Worm (Caenorhabditis elegans): ENCODE data around the gene str-40.
"Not testable (repeated sequence)": the region's sequence is repeated elsewhere in the genome, so short reads cannot be mapped to it uniquely, and the experiment has no call there.

The str-40 gene

ce11 chrV:3104134-3104533 is 35.1 kb upstream of the str-40 start, which contains the start of gene str-66:
Gene str-66, minus strand, starts transcription at chrV:3104234.
- TF ChIP-seq F13C5.2 (tag; optimal IDR thresholded peaks at IDR 0.05) (no peak), tbx-11 (GFP tag; IDR thresholded peaks at IDR 0.05) (no peak), ets-7 (tag; optimal IDR thresholded peaks at IDR 0.05) (no peak)

DNA sequence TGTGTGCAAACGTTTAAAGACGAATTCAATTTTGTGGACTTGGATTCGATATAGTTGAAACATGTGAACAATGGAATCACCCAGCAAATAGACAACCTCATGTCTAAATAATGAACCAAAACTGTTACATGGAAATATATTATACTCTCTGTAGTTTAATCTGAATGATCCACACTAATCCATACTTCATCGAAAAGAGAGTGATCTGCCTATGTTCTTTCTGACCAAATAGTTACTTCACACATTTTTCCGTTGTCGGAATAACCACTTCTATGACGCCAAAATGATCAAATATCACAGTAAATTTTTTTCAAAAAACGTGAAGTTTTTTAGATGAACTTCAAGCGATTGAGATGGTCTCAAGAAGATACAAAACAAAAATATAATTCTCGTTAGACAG is 33.0 kb upstream of the str-40 start, which contains the start of gene Y73C8C.4:
Y73C8C.4 (minus strand) TSS at position 101 of the 400 bp plus-strand sequence.
- not testable (repeated sequence) for TF ChIP-seq hmbx-1 (tag; optimal IDR thresholded peaks at IDR 0.05); pes-1 (GFP tag; IDR thresholded peaks at IDR 0.05); flt-1 (GFP tag; IDR thresholded peaks at IDR 0.05)

ce11 chrV:3100527-3100926 is 31.5 kb upstream of the str-40 start:
- TF ChIP-seq tbx-37 (GFP tag; conservative IDR thresholded peaks at IDR 0.05) (no peak), hmbx-1 (tag; optimal IDR thresholded peaks at IDR 0.05) (no peak), sea-1 (GFP tag; conservative IDR thresholded peaks at IDR 0.05) (no peak), pes-1 (GFP tag; IDR thresholded peaks at IDR 0.05) (no peak), hmg-4 (GFP tag; optimal IDR thresholded peaks at IDR 0.05) (no peak)

- TF ChIP-seq tbx-37 (GFP tag; conservative IDR thresholded peaks at IDR 0.05) = no peak
- TF ChIP-seq flt-1 (GFP tag; IDR thresholded peaks at IDR 0.05) = no peak
- TF ChIP-seq B0310.2 (tag; optimal IDR thresholded peaks at IDR 0.05) = no peak
Observed at ce11 chrV:3094351-3094750, 25.4 kb upstream of the str-40 start, which contains the start of gene cyp-33C9. Gene cyp-33C9, minus strand, starts transcription at chrV:3094561.

DNA sequence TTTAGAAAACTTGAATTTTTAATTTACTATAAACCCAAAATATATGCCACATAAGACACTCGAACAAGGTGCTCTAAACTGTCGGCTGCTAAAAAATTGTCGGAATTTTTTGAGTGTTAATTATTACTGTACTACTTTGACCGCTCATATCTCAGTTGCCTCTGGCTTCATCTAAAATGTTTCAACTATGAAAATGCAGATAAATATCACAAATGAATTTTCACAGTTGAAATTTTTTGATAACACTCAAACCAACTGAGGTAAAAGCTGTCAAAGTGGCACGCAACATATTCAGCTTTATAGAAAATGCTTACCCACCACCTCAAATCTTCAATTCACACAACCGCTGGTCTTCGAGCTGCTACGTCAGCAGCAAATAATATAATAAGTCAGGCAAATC is 19.8 kb upstream of the str-40 start, which contains the start of gene acs-21:
acs-21 (plus strand) TSS at position 301 of the 400 bp plus-strand sequence.
- TF ChIP-seq ama-1 (optimal IDR thresholded peaks at IDR 0.05) = no peak
- no peak for TF ChIP-seq tbx-37 (GFP tag; conservative IDR thresholded peaks at IDR 0.05)
- no peak for TF ChIP-seq tra-4 (tag; optimal IDR thresholded peaks at IDR 0.05)
- TF ChIP-seq aly-1 (tag; optimal IDR thresholded peaks at IDR 0.05) = no peak
- no peak for TF ChIP-seq hnd-1 (tag; optimal IDR thresholded peaks at IDR 0.05)
- TF ChIP-seq tbx-11 (GFP tag; IDR thresholded peaks at IDR 0.05) = no peak
- no peak for TF ChIP-seq ceh-13 (GFP tag; optimal IDR thresholded peaks at IDR 0.05)
- TF ChIP-seq sea-1 (GFP tag; conservative IDR thresholded peaks at IDR 0.05) = no peak
- TF ChIP-seq ceh-36 (tag; optimal IDR thresholded peaks at IDR 0.05) = no peak
- no peak for TF ChIP-seq F13C5.2 (tag; optimal IDR thresholded peaks at IDR 0.05)
- no peak for TF ChIP-seq hmg-4 (GFP tag; optimal IDR thresholded peaks at IDR 0.05)

DNA sequence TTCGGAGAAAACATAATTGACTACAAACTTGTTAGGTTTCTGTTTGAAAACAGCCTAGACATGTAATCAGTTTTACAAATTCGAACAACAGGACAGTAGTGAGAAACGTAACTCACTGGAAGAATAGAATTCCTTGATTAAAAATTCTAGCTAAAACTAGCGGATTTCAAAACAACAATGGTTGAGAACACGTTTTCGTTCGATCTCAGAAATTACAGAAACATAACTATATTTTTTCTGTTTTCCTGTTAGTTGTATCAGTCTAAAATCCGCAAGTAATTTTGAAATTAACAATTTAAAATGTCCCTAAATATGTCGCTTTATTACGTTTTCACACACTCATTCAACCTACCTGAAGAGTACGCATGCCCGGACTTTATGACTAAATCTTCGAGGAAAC is 17.3 kb upstream of the str-40 start, which contains the start of gene srt-8:
srt-8 (plus strand) TSS at position 301 of the 400 bp plus-strand sequence.
- TF ChIP-seq F13C5.2 (tag; optimal IDR thresholded peaks at IDR 0.05) (no peak), sea-1 (GFP tag; conservative IDR thresholded peaks at IDR 0.05) (no peak), tbx-11 (GFP tag; IDR thresholded peaks at IDR 0.05) (no peak), hmg-4 (GFP tag; optimal IDR thresholded peaks at IDR 0.05) (no peak), ets-7 (tag; optimal IDR thresholded peaks at IDR 0.05) (no peak), pes-1 (GFP tag; IDR thresholded peaks at IDR 0.05) (no peak), tra-4 (tag; optimal IDR thresholded peaks at IDR 0.05) (no peak), hnd-1 (tag; optimal IDR thresholded peaks at IDR 0.05) (no peak)

DNA sequence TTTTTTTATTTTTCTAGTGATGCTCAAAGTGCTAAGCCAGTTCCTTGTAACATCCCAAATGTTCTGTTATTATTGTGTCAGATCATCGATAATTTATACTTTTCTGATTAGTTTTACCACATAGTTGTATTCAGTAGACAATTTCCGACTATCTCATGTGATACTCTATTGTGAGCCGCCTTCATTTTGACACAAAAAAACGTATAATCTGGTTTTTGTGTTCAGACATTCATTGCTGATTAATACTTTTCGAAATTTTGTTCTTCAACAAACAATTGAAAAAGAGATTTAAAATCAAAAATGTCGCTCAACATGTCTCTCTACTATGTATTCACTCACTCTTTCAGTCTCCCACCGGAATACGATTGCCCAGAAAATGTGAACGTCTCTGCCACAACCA is 12.5 kb upstream of the str-40 start, which contains the start of gene srt-7:
srt-7 (plus strand) TSS at position 301 of the 400 bp plus-strand sequence.
- no peak for TF ChIP-seq tbx-11 (GFP tag; IDR thresholded peaks at IDR 0.05)
- no peak for TF ChIP-seq pes-1 (GFP tag; IDR thresholded peaks at IDR 0.05)
- no peak for TF ChIP-seq ama-1 (optimal IDR thresholded peaks at IDR 0.05)
- no peak for TF ChIP-seq ceh-36 (tag; optimal IDR thresholded peaks at IDR 0.05)
- no peak for TF ChIP-seq ceh-13 (GFP tag; optimal IDR thresholded peaks at IDR 0.05)
- no peak for TF ChIP-seq F13C5.2 (tag; optimal IDR thresholded peaks at IDR 0.05)
- TF ChIP-seq aly-1 (tag; optimal IDR thresholded peaks at IDR 0.05) = no peak
- TF ChIP-seq hmg-4 (GFP tag; optimal IDR thresholded peaks at IDR 0.05) = no peak
- TF ChIP-seq ets-7 (tag; optimal IDR thresholded peaks at IDR 0.05) = no peak
- TF ChIP-seq flt-1 (GFP tag; IDR thresholded peaks at IDR 0.05) = no peak
- no peak for TF ChIP-seq hnd-1 (tag; optimal IDR thresholded peaks at IDR 0.05)
- TF ChIP-seq B0310.2 (tag; optimal IDR thresholded peaks at IDR 0.05) = no peak
- TF ChIP-seq scrt-1 (GFP tag; IDR thresholded peaks at IDR 0.05) = no peak
- no peak for TF ChIP-seq tra-4 (tag; optimal IDR thresholded peaks at IDR 0.05)
- TF ChIP-seq tbx-37 (GFP tag; conservative IDR thresholded peaks at IDR 0.05) = no peak
- TF ChIP-seq sea-1 (GFP tag; conservative IDR thresholded peaks at IDR 0.05) = no peak

DNA sequence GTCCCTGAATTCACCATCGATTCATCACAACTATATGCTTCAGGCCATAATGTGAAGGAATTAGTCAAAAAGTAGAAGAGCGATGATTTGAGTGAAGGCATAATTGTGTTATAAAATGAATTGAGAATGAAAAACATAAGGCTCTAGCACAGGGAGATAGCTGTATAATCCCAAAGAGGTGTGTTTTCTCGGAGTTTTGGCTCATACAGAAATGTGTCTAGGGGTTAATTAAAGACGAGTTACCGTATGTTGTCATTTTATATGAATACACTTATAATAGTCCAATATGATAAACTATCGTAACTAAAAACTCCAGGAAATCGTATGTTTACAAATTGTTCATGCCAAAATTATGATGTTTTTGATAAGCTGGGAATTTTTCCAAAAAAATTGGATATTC is 11.8 kb upstream of the str-40 start, which contains the start of gene srt-5:
srt-5 (minus strand) TSS at position 101 of the 400 bp plus-strand sequence.
- TF ChIP-seq hmg-4 (GFP tag; optimal IDR thresholded peaks at IDR 0.05) = no peak
- TF ChIP-seq sea-1 (GFP tag; conservative IDR thresholded peaks at IDR 0.05) = no peak
- no peak for TF ChIP-seq pes-1 (GFP tag; IDR thresholded peaks at IDR 0.05)
- no peak for TF ChIP-seq ceh-36 (tag; optimal IDR thresholded peaks at IDR 0.05)
- no peak for TF ChIP-seq F13C5.2 (tag; optimal IDR thresholded peaks at IDR 0.05)
- TF ChIP-seq hmbx-1 (tag; optimal IDR thresholded peaks at IDR 0.05) = no peak
- TF ChIP-seq tbx-37 (GFP tag; conservative IDR thresholded peaks at IDR 0.05) = no peak
- TF ChIP-seq ceh-13 (GFP tag; optimal IDR thresholded peaks at IDR 0.05) = no peak
- TF ChIP-seq scrt-1 (GFP tag; IDR thresholded peaks at IDR 0.05) = no peak
- no peak for TF ChIP-seq tbx-11 (GFP tag; IDR thresholded peaks at IDR 0.05)
- no peak for TF ChIP-seq B0310.2 (tag; optimal IDR thresholded peaks at IDR 0.05)
- no peak for TF ChIP-seq ets-7 (tag; optimal IDR thresholded peaks at IDR 0.05)

DNA sequence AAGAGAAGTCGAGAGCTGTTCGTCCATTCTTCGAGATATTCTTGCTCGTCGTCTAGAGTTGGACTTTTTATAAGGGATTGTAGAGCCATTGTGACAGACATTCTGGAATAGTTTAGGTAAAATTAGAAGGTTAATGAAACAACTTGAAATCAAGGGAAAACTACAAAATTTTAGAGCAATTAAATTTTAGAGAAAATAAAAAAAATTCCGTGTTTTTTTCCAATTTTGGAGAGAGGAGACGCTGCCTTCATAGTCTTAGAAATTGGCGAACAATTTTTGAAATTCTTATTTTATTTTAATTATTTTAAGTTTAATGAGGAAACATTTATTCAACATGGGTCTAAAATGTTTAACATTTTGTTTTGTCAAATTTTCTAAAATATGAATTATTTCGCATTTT is 2.5 kb upstream of the str-40 start, which contains the start of gene C50H11.13:
C50H11.13 (minus strand) TSS at position 101 of the 400 bp plus-strand sequence.
- TF ChIP-seq tra-4 (tag; optimal IDR thresholded peaks at IDR 0.05) = no peak

Data from whole organism, early embryonic.